Worm (Caenorhabditis elegans) whole organism, young adult: ENCODE results near the gene C28H8.3.
A peak's percentile ranks its signal among the peaks of the same experiment; 100 is the strongest.

Source experiments
- B0035.1 ChIP-seq: sonication (generic microtip); optimal IDR thresholded peaks from 2 replicates; lab custom pipeline; 2016; ENCODE audit warnings: missing genetic modification characterization, mild to moderate bottlenecking, missing compliant biosample characterization, missing genotype, missing genetic modification reagents
- B0336.3 ChIP-seq: fragments of 200-800 bp; sonication (Bioruptor generic); IDR thresholded peaks from 2 replicates; pipeline ENCODE4 v1.3.6; 2022; ENCODE audit warnings: missing genetic modification characterization, missing compliant biosample characterization
- D2030.7 ChIP-seq: fragments of 200-800 bp; sonication (Bioruptor generic); IDR thresholded peaks from 2 replicates; pipeline ENCODE4 v1.3.6; 2022; ENCODE audit warnings: missing genetic modification reagents, missing genetic modification characterization, missing compliant biosample characterization
- F10E7.11 ChIP-seq: sonication (generic microtip); optimal IDR thresholded peaks from 2 replicates; lab custom pipeline; 2017; ENCODE audit warnings: mild to moderate bottlenecking, missing genetic modification characterization, moderate library complexity, missing compliant biosample characterization
- F33H1.4 ChIP-seq: fragments of 200-800 bp; sonication (Bioruptor generic); IDR thresholded peaks from 2 replicates; pipeline ENCODE4 v1.3.6; 2022; ENCODE audit warnings: missing genetic modification reagents, missing genetic modification characterization, missing compliant biosample characterization
- F37B4.10 ChIP-seq: fragments of 200-800 bp; sonication (Bioruptor generic); IDR thresholded peaks from 2 replicates; pipeline ENCODE4 v1.3.6; 2022; ENCODE audit warnings: missing genetic modification characterization, missing compliant biosample characterization
- K11D2.4 ChIP-seq: fragments of 200-800 bp; sonication (Bioruptor generic); IDR thresholded peaks from 2 replicates; pipeline ENCODE4 v1.3.6; 2022; ENCODE audit warnings: missing genetic modification reagents, missing genetic modification characterization, missing compliant biosample characterization
- T07F8.4 ChIP-seq: sonication (generic microtip); optimal IDR thresholded peaks from 2 replicates; lab custom pipeline; 2016; ENCODE audit warnings: mild to moderate bottlenecking, missing genetic modification characterization, moderate library complexity, missing compliant biosample characterization
- Y53F4B.3 ChIP-seq: fragments of 200-800 bp; sonication (Bioruptor generic); IDR thresholded peaks from 2 replicates; pipeline ENCODE4 v1.3.6; 2022; ENCODE audit warnings: missing genetic modification reagents, missing genetic modification characterization, missing compliant biosample characterization
- Y67H2A.10 ChIP-seq: fragments of 200-800 bp; sonication (Bioruptor generic); conservative IDR thresholded peaks from 2 replicates; pipeline ENCODE4 v1.3.6; 2022; ENCODE audit warnings: missing genetic modification reagents, missing genetic modification characterization, missing compliant biosample characterization
- ZK185.1 ChIP-seq: sonication (generic microtip); optimal IDR thresholded peaks from 2 replicates; lab custom pipeline; 2016; ENCODE audit warnings: mild to moderate bottlenecking, missing genetic modification characterization, missing compliant biosample characterization; ENCODE audit not compliant: poor library complexity, severe bottlenecking
- ama-1 ChIP-seq, 3 experiments: fragments of 150-350 bp in 1 of 3; sonication (generic microtip) in 2 of 3; optimal IDR thresholded peaks; 2 replicates each; lab custom pipeline; 2014 to 2018; ENCODE audit warnings: missing biosample characterization in 2 of 3, missing genetic modification characterization in 2 of 3, missing genetic modification reagents in 2 of 3
- aptf-3 ChIP-seq: fragments of 200-800 bp; sonication (Bioruptor generic); IDR thresholded peaks from 2 replicates; pipeline ENCODE4 v1.3.6; 2022; ENCODE audit warnings: missing genetic modification characterization, missing compliant biosample characterization
- atf-7 ChIP-seq: sonication (generic microtip); optimal IDR thresholded peaks from 2 replicates; lab custom pipeline; 2017; ENCODE audit warnings: mild to moderate bottlenecking, missing genetic modification characterization, missing compliant biosample characterization
- attf-5 ChIP-seq: fragments of 200-800 bp; sonication (Bioruptor generic); optimal IDR thresholded peaks from 2 replicates; lab custom pipeline; 2018; ENCODE audit warnings: mild to moderate bottlenecking, missing genetic modification characterization, missing compliant biosample characterization
- bed-2 ChIP-seq: fragments of 200-800 bp; sonication (Bioruptor generic); IDR thresholded peaks from 2 replicates; pipeline ENCODE4 v1.3.6; 2022; ENCODE audit warnings: missing genetic modification reagents, missing genetic modification characterization, missing compliant biosample characterization
- ccch-3 ChIP-seq: fragments of 200-800 bp; sonication (Bioruptor generic); optimal IDR thresholded peaks from 2 replicates; lab custom pipeline; 2018; ENCODE audit warnings: mild to moderate bottlenecking, missing genetic modification characterization, missing compliant biosample characterization
- ceh-100 ChIP-seq: fragments of 200-800 bp; sonication (Bioruptor generic); IDR thresholded peaks from 2 replicates; pipeline ENCODE4 v1.3.6; 2022; ENCODE audit warnings: missing genetic modification reagents, missing genetic modification characterization, missing compliant biosample characterization
- dox-1 ChIP-seq: fragments of 200-800 bp; sonication (Bioruptor generic); IDR thresholded peaks from 2 replicates; pipeline ENCODE4 v1.3.6; 2022; ENCODE audit warnings: missing genetic modification reagents, missing genetic modification characterization, missing compliant biosample characterization
- dpff-1 ChIP-seq: sonication (generic microtip); optimal IDR thresholded peaks from 2 replicates; lab custom pipeline; 2017; ENCODE audit warnings: mild to moderate bottlenecking, missing genetic modification characterization, missing compliant biosample characterization
- dpl-1 ChIP-seq: fragments of 150-350 bp; optimal IDR thresholded peaks from 2 replicates; lab custom pipeline; 2014; ENCODE audit warnings: missing biosample characterization, missing genetic modification reagents, missing genetic modification characterization
- egrh-3 ChIP-seq: fragments of 200-800 bp; sonication (Bioruptor generic); IDR thresholded peaks from 2 replicates; pipeline ENCODE4 v1.3.6; 2022; ENCODE audit warnings: missing genetic modification reagents, missing genetic modification characterization, missing compliant biosample characterization
- fkh-3 ChIP-seq: sonication (generic microtip); optimal IDR thresholded peaks from 2 replicates; lab custom pipeline; 2016; ENCODE audit warnings: mild to moderate bottlenecking, missing genetic modification characterization, missing compliant biosample characterization
- gei-17 ChIP-seq: fragments of 200-800 bp; sonication (Bioruptor generic); optimal IDR thresholded peaks from 2 replicates; lab custom pipeline; 2018; ENCODE audit warnings: mild to moderate bottlenecking, missing genetic modification characterization, missing compliant biosample characterization
- hmg-1.2 ChIP-seq: fragments of 200-800 bp; sonication (Bioruptor generic); IDR thresholded peaks from 2 replicates; pipeline ENCODE4 v1.3.6; 2022; ENCODE audit warnings: missing genetic modification reagents, missing genetic modification characterization, missing compliant biosample characterization
- hrde-1 ChIP-seq: sonication (generic microtip); optimal IDR thresholded peaks from 2 replicates; lab custom pipeline; 2016; ENCODE audit warnings: missing genetic modification characterization, mild to moderate bottlenecking, missing compliant biosample characterization, moderate library complexity, missing genotype, missing genetic modification reagents, borderline replicate concordance
- lag-1 ChIP-seq: fragments of 200-800 bp; sonication (Bioruptor generic); IDR thresholded peaks from 2 replicates; pipeline ENCODE4 v1.3.6; 2022; ENCODE audit warnings: missing genetic modification reagents, missing genetic modification characterization, missing compliant biosample characterization
- lin-35 ChIP-seq, 3 experiments: fragments of 150-350 bp in 2 of 3; sonication (generic microtip) in 1 of 3; optimal IDR thresholded peaks; 2 replicates each; lab custom pipeline; 2014 to 2018; ENCODE audit warnings: missing biosample characterization in 3 of 3, missing genetic modification characterization in 3 of 3, missing genetic modification reagents in 3 of 3
- madf-10 ChIP-seq: sonication (generic microtip); optimal IDR thresholded peaks from 2 replicates; lab custom pipeline; 2016; ENCODE audit warnings: mild to moderate bottlenecking, missing genetic modification characterization, missing compliant biosample characterization
- mel-28 ChIP-seq: sonication (generic microtip); optimal IDR thresholded peaks from 2 replicates; lab custom pipeline; 2016; ENCODE audit warnings: borderline replicate concordance, mild to moderate bottlenecking, missing genetic modification characterization, missing compliant biosample characterization
- mxl-1 ChIP-seq: sonication (generic microtip); optimal IDR thresholded peaks from 2 replicates; lab custom pipeline; 2016; ENCODE audit warnings: missing genetic modification characterization, missing compliant biosample characterization
- nfyb-1 ChIP-seq: fragments of 200-800 bp; sonication (Bioruptor generic); IDR thresholded peaks from 2 replicates; pipeline ENCODE4 v1.3.6; 2022; ENCODE audit warnings: missing genetic modification reagents, missing genetic modification characterization, missing compliant biosample characterization
- nhr-179 ChIP-seq: sonication (generic microtip); optimal IDR thresholded peaks from 2 replicates; lab custom pipeline; 2016; ENCODE audit warnings: mild to moderate bottlenecking, missing genetic modification characterization, missing compliant biosample characterization
- nhr-80 ChIP-seq: sonication (generic microtip); optimal IDR thresholded peaks from 2 replicates; lab custom pipeline; 2016; ENCODE audit warnings: missing genetic modification characterization, missing compliant biosample characterization
- pbrm-1 ChIP-seq: fragments of 200-800 bp; sonication (Bioruptor generic); IDR thresholded peaks from 2 replicates; pipeline ENCODE4 v1.3.6; 2022; ENCODE audit warnings: missing genetic modification reagents, missing genetic modification characterization, missing compliant biosample characterization
- pha-4 ChIP-seq: fragments of 150-350 bp; sonication (generic microtip); optimal IDR thresholded peaks from 2 replicates; lab custom pipeline; 2014; ENCODE audit warnings: missing biosample characterization, missing genetic modification reagents, missing genetic modification characterization
- rpc-1 ChIP-seq, 2 experiments: fragments of 150-350 bp in 1 of 2; sonication (generic microtip) in 1 of 2; optimal IDR thresholded peaks; 2 replicates each; lab custom pipeline; 2014 to 2018; ENCODE audit warnings: missing biosample characterization in 1 of 2, missing genetic modification characterization in 1 of 2, missing genetic modification reagents in 1 of 2, missing genotype in 1 of 2
- sdz-38 ChIP-seq: sonication (generic microtip); optimal IDR thresholded peaks from 2 replicates; lab custom pipeline; 2016; ENCODE audit warnings: missing genotype, missing genetic modification characterization, missing compliant biosample characterization
- sea-2 ChIP-seq: fragments of 200-800 bp; sonication (Bioruptor generic); IDR thresholded peaks from 2 replicates; pipeline ENCODE4 v1.3.6; 2022; ENCODE audit warnings: missing genetic modification characterization, missing compliant biosample characterization
- ztf-18 ChIP-seq: sonication (generic microtip); optimal IDR thresholded peaks from 2 replicates; lab custom pipeline; 2016; ENCODE audit warnings: missing genotype, mild to moderate bottlenecking, missing genetic modification characterization, missing compliant biosample characterization
- ztf-22 ChIP-seq: fragments of 200-800 bp; sonication (Bioruptor generic); optimal IDR thresholded peaks from 2 replicates; lab custom pipeline; 2018; ENCODE audit warnings: mild to moderate bottlenecking, missing genetic modification characterization, moderate library complexity, missing compliant biosample characterization

The C28H8.3 gene

DNA sequence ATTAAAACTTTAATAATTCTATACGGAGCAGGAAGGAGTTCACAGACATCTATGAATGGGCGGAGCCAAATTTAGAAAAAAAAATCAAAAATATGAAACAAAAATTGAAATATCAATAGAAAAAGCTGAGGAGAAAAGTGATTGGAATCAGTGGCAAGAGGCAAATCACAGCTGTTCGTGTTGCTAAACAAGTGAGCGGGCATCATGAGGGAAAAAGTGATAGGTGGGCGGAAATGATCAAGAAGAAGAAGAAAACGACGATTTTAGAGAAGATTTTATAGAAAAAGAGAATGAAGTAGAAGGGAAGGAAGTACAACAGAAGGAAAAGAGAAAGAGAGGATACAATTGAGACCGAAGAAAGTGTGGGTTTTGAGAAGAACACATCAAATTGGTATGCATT lies 9.9 kb upstream of the C28H8.3 start:
- TF ChIP-seq dpl-1 (GFP tag; lab: Kevin White, UChicago) = no peak
- no peak for TF ChIP-seq bed-2 (GFP tag; lab: Robert Waterston, UW)
- no peak for TF ChIP-seq ztf-18 (tag; lab: Kevin White, UChicago)
- no peak for TF ChIP-seq egrh-3 (GFP tag; lab: Robert Waterston, UW)
- TF ChIP-seq nhr-179 (tag; lab: Kevin White, UChicago) = no peak
- TF ChIP-seq F37B4.10 (GFP tag; lab: Robert Waterston, UW) = no peak
- no peak for TF ChIP-seq K11D2.4
- no peak for TF ChIP-seq pbrm-1 (GFP tag; lab: Robert Waterston, UW)
- TF ChIP-seq Y67H2A.10 (GFP tag; lab: Robert Waterston, UW) = no peak
- TF ChIP-seq B0336.3 (GFP tag; lab: Robert Waterston, UW) = no peak
- TF ChIP-seq, all 124 proteins: peak for 0

DNA sequence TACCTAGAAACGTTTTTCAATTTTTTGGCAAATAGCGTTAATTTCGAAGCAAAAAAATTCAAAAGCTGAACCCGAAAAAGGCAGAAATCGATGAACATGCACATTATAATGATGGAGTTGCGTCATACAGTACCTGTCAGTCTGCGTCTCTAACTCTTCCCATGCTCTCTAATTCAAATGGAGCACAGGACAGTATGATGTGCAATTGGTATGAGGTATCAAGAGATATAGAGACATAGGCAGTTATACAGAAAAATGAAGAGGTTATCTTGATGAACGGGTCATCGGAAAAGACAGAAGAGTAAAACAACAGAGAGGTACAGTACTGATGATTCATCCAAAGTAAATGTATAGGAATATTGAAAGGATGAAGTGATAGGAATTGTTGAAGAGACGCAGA lies 7.8 kb upstream of the C28H8.3 start:
- TF ChIP-seq mel-28 = no peak
- TF ChIP-seq ceh-100 (GFP tag; lab: Robert Waterston, UW) = no peak
- no peak for TF ChIP-seq F10E7.11 (tag; lab: Kevin White, UChicago)
- no peak for TF ChIP-seq ztf-22 (GFP tag; lab: Kevin White, UChicago)
- TF ChIP-seq pha-4 (tag; lab: Kevin White, UChicago) = no peak
- no peak for TF ChIP-seq D2030.7 (GFP tag; lab: Robert Waterston, UW)
- peak; percentile 61; the same call in 1 of the 2 replicates for TF ChIP-seq hmg-1.2 (GFP tag; lab: Robert Waterston, UW)
- TF ChIP-seq gei-17 (GFP tag; lab: Kevin White, UChicago) = no peak
- TF ChIP-seq madf-10 (tag; lab: Kevin White, UChicago) = no peak
- TF ChIP-seq nhr-80 (tag; lab: Kevin White, UChicago) = peak; percentile 28
- no peak for TF ChIP-seq ZK185.1 (tag; lab: Kevin White, UChicago)

- no peak for TF ChIP-seq ccch-3 (GFP tag; lab: Kevin White, UChicago)
These were observed 5.9 kb upstream of the C28H8.3 start for ce11 chrIII:5902558-5902957.

DNA sequence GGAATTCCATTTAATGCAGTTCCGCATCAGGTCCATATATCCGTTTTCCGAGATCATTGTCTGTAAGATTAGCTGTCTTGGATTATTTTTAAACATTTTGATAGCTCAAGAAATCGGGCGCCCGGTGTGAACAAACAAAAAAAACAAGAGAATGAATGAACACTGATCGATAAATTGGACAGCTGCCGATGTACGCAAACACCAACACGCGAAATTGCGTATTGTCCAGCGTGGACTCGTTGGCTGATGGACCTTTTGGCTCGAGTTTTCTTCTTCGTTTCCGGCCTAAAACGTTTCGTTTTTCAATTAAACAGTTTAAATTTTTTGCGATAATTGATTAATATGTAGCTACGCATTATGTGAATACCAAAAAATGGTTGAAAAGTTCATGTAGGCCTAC lies 2.4 kb upstream of the C28H8.3 start, which contains the start of gene dpff-1:
Gene dpff-1 (minus strand): TSS at position 288 of the 400 bp plus-strand sequence.
- TF ChIP-seq sdz-38 (tag; lab: Kevin White, UChicago) (no peak), F33H1.4 (GFP tag; lab: Robert Waterston, UW) (peak; percentile 19; the same call in 1 of the 2 replicates), hmg-1.2 (GFP tag; lab: Robert Waterston, UW) (peak; percentile 19; the same call in 1 of the 2 replicates), nfyb-1 (0 out of 2 replicates have a peak, but pooled peaks have one; percentile 27), dox-1 (GFP tag; lab: Robert Waterston, UW) (no peak)

DNA sequence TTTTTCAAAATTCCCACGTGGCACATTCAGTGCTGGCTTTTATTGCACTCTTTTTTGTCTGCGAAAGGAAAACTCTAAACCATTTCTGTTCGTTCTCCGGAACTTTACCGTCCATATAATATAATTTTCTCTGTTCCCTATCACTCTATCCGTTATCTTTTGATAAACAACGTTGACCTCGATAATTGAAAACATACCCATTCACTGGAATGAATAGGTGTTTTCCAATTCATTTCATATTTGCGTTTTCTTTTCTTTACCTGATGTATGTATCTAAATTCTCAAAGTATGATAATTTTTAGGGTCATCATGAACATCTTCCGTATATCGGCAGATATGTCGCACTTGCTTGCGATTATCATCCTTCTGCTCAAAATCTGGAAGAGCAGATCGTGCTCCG lies 1.8 kb upstream of the C28H8.3 start, which contains the start of gene erd-2.2:
Gene erd-2.2 (plus strand): TSS at position 301 of the 400 bp plus-strand sequence.
- TF ChIP-seq dpl-1 (GFP tag; lab: Kevin White, UChicago) (no peak), rpc-1 (optimal IDR thresholded peaks at IDR 0.05; lab: Kevin White, UChicago) (no peak), rpc-1 (tag; optimal IDR thresholded peaks at IDR 0.05; lab: Kevin White, UChicago) (no peak), attf-5 (GFP tag; lab: Kevin White, UChicago) (no peak), ama-1 (optimal IDR thresholded peaks at IDR 0.05; lab: Kevin White, UChicago) (no peak), ama-1 (GFP tag; optimal IDR thresholded peaks at IDR 0.05; lab: Kevin White, UChicago) (no peak), pbrm-1 (GFP tag; lab: Robert Waterston, UW) (no peak), sea-2 (GFP tag; lab: Robert Waterston, UW) (no peak), nhr-80 (tag; lab: Kevin White, UChicago) (no peak), hrde-1 (tag; lab: Kevin White, UChicago) (no peak), lin-35 (GFP tag; optimal IDR thresholded peaks at IDR 0.05; lab: Kevin White, UChicago) (no peak), B0035.1 (no peak), dox-1 (GFP tag; lab: Robert Waterston, UW) (no peak), Y53F4B.3 (no peak), aptf-3 (GFP tag; lab: Robert Waterston, UW) (no peak), atf-7 (no peak), lag-1 (GFP tag; lab: Robert Waterston, UW) (no peak), fkh-3 (no peak), dpff-1 (tag; lab: Kevin White, UChicago) (no peak), T07F8.4 (tag; lab: Kevin White, UChicago) (no peak), mxl-1 (no peak)
- TF ChIP-seq, all 124 proteins: peak for 0
